Worm (Caenorhabditis elegans) whole organism, early embryonic: Measurements from ENCODE around the gene clec-223.

Experiments used
- F13C5.2 ChIP-seq: sonication (generic microtip); optimal IDR thresholded peaks from 2 replicates; lab custom pipeline; 2017; ENCODE audit warnings: mild to moderate bottlenecking, missing genetic modification characterization, inconsistent platforms, missing compliant biosample characterization
- ama-1 ChIP-seq: fragments of 150-350 bp; optimal IDR thresholded peaks from 2 replicates; lab custom pipeline; 2014

DNA sequence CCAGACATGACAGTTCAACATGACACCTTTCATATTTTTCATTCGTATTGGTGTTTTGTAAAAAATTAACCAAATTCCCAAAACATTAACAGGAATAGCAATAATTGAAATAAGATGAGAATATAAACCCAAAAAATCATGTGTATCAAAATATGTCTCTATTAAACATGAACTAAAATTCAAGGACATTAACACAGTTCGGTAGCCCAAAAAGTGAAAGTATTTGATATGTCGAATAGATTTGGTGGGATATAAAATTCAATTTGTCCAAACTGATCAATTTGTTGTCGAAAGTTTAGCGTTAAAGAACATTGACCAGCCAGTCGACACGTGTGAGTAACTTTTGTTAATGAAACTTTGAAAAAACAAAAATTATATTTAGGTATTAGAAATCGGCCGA, 29.8 kb downstream of the clec-223 start, which contains the start of gene srh-46:
- TF ChIP-seq ama-1 (lab: Kevin White, UChicago) (no peak), F13C5.2 (tag; lab: Kevin White, UChicago) (no peak)
